Fruit fly (Drosophila melanogaster): Measurements from ENCODE around the gene FucT6.

Gene FucT6

dm6 chrX:11694959-11695882 is 14.5 kb downstream of the FucT6 start, which contains the start of gene PhKgamma (continued):
- TF ChIP-seq CG8290 (GFP tag; optimal IDR thresholded peaks at IDR 0.05) (peak; percentile 64), CG8290 (tag; optimal IDR thresholded peaks at IDR 0.05) (peak in 1 of 2 experiments; percentile 95), CG2875 (GFP tag; optimal IDR thresholded peaks at IDR 0.05) (no peak), CG10147 (GFP tag; optimal IDR thresholded peaks at IDR 0.05) (peak; percentile 8), pros (GFP tag; optimal IDR thresholded peaks at IDR 0.05) (no peak), bbx (GFP tag; IDR thresholded peaks at IDR 0.05; ENCODE audit: partially characterized antibody) (peak; percentile 96), CG10431 (GFP tag; optimal IDR thresholded peaks at IDR 0.05) (no peak), abd-A (tag; optimal IDR thresholded peaks at IDR 0.05) (no peak), ro (GFP tag; IDR thresholded peaks at IDR 0.05) (no peak), gcm (GFP tag; optimal IDR thresholded peaks at IDR 0.05) (peak; percentile 55), insv (GFP tag; optimal IDR thresholded peaks at IDR 0.05) (peak in 1 of 2 experiments; percentile 63), chm (GFP tag; IDR thresholded peaks at IDR 0.05) (no peak), hb (GFP tag; IDR thresholded peaks at IDR 0.05; ENCODE audit: partially characterized antibody) (peak; percentile 80), pho (GFP tag; optimal IDR thresholded peaks at IDR 0.05) (peak; percentile 56), Opbp (GFP tag; IDR thresholded peaks at IDR 0.05; ENCODE audit: partially characterized antibody) (peak; percentile 96), jing (GFP tag; optimal IDR thresholded peaks at IDR 0.05) (no peak), Pdp1 (GFP tag; optimal IDR thresholded peaks at IDR 0.05) (peak in 1 of 2 experiments; percentile 84), Max (GFP tag; optimal IDR thresholded peaks at IDR 0.05) (no peak), pum (GFP tag; optimal IDR thresholded peaks at IDR 0.05) (no peak), gro (GFP tag; optimal IDR thresholded peaks at IDR 0.05) (peak; percentile 36), CG16813 (GFP tag; IDR thresholded peaks at IDR 0.05; ENCODE audit: partially characterized antibody) (peak; percentile 93), wor (GFP tag; IDR thresholded peaks at IDR 0.05) (no peak), CG32767 (GFP tag; IDR thresholded peaks at IDR 0.05) (no peak), Nf-YB (GFP tag; optimal IDR thresholded peaks at IDR 0.05) (peak; percentile 10), inv (GFP tag; IDR thresholded peaks at IDR 0.05; ENCODE audit: partially characterized antibody) (peak; percentile 90), NC2β (GFP tag; optimal IDR thresholded peaks at IDR 0.05) (no peak), Asciz (GFP tag; optimal IDR thresholded peaks at IDR 0.05) (no peak), Doc3 (GFP tag; IDR thresholded peaks at IDR 0.05; ENCODE audit: partially characterized antibody) (peak; percentile 81), CG34224 (GFP tag; IDR thresholded peaks at IDR 0.05; ENCODE audit: partially characterized antibody) (peak; percentile 85), CG10274 (GFP tag; optimal IDR thresholded peaks at IDR 0.05) (no peak), ERR (GFP tag; optimal IDR thresholded peaks at IDR 0.05) (peak; percentile 99), sr (GFP tag; IDR thresholded peaks at IDR 0.05) (no peak), CG31441 (GFP tag; IDR thresholded peaks at IDR 0.05) (no peak; the same call in 1 of the 2 replicates), CG10267 (tag; optimal IDR thresholded peaks at IDR 0.05) (peak; percentile 64), CG7556 (GFP tag; optimal IDR thresholded peaks at IDR 0.05) (peak; percentile 9), CG2116 (GFP tag; optimal IDR thresholded peaks at IDR 0.05) (peak; percentile 79), ind (GFP tag; optimal IDR thresholded peaks at IDR 0.05) (no peak), CG18011 (GFP tag; optimal IDR thresholded peaks at IDR 0.05) (no peak), CrebB (tag; optimal IDR thresholded peaks at IDR 0.05) (peak; percentile 16), dimm (GFP tag; IDR thresholded peaks at IDR 0.05) (no peak), CG4424 (GFP tag; optimal IDR thresholded peaks at IDR 0.05) (peak; percentile 16), her (GFP tag; optimal IDR thresholded peaks at IDR 0.05) (peak; percentile 19), CG8089 (GFP tag; optimal IDR thresholded peaks at IDR 0.05) (no peak), Stat92E (GFP tag; optimal IDR thresholded peaks at IDR 0.05) (no peak), CG32532 (GFP tag; IDR thresholded peaks at IDR 0.05) (peak; percentile 41; the same call in 1 of the 2 replicates), CG18764 (GFP tag; optimal IDR thresholded peaks at IDR 0.05) (no peak), kni (GFP tag; optimal IDR thresholded peaks at IDR 0.05) (peak; percentile 77)

All from whole organism, embryonic.